Worm (Caenorhabditis elegans): ENCODE data around the gene T08B6.9.

Gene T08B6.9

DNA sequence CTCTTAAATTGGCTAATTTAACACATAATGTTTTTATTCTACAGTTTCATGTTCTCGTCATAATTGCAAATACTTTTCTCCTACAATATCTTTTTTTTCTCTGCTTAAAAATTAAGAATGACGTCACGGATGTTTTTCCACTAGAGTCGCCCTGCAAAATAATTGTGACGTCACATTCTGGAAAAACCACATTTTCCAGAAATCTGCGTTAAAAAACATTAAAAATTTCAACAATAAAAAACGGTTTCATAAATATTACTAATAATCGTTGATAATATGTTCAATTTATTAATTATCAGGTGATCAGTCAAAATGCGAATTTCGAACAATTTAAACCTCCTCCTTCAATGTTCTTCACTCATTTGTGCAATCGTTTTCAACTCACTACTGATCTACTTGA, 6.7 kb upstream of the T08B6.9 start, which contains the start of gene str-166:
Gene str-166 (plus strand): TSS at position 301 of the 400 bp plus-strand sequence.
- TF ChIP-seq elt-2 (tag; optimal IDR thresholded peaks at IDR 0.05) (no peak), efl-1 (optimal IDR thresholded peaks at IDR 0.05) (no peak), efl-1 (GFP tag; optimal IDR thresholded peaks at IDR 0.05 in 1 of 2) (peak in 1 of 2 experiments; percentile 85)

DNA sequence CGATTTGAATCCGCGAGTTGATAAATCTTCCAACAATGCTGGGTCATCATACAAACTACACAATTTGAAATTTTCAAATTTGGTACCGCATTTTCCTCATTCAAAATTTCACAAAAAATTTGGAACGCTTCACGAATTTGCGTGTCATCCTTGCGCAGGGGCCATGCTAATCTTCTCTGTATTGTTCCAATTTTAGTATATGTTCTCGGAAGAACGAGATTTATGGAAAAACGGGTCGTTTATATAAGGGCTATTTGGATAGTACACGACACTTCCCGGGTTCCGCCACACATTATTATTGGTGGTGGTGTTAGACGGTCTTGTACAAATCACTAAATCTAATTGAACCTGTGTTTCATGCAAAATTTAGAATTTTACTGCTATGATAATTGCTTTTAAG, 5.2 kb upstream of the T08B6.9 start:
- TF ChIP-seq nhr-47 (tag; optimal IDR thresholded peaks at IDR 0.05) = no peak
- peak; percentile 53 for TF ChIP-seq snpc-4 (tag; optimal IDR thresholded peaks at IDR 0.05)

DNA sequence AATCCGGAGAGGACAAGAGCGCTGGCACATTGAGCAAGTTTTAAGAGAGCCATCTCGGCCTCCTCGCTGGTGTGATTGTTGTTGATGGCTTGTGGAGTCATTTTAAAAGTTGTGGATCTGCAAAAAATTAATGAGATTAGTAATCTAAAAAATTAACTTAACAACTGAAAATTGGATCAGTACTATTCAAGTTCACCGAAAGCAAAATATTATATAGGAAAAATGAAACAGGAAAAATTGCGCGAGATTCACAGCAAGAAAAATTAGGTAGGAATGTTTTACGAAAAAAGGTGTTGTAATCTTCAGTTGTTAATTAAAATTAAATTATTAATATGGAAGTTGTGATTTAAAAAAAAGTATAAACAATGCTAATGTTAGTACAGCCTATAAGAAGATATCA, 3.4 kb upstream of the T08B6.9 start, which contains the start of gene T08B6.1:
Gene T08B6.1 (minus strand): TSS at position 101 of the 400 bp plus-strand sequence.
- TF ChIP-seq nhr-20 (tag; optimal IDR thresholded peaks at IDR 0.05) = no peak
- no peak for TF ChIP-seq nhr-47 (tag; optimal IDR thresholded peaks at IDR 0.05)
- TF ChIP-seq elt-3 (tag; optimal IDR thresholded peaks at IDR 0.05) = no peak
- TF ChIP-seq nhr-85 (tag) = no peak
- TF ChIP-seq blmp-1 (tag; optimal IDR thresholded peaks at IDR 0.05) = no peak
- no peak for TF ChIP-seq F16B12.6 (tag; optimal IDR thresholded peaks at IDR 0.05)
- no peak for TF ChIP-seq rnt-1 (tag; optimal IDR thresholded peaks at IDR 0.05)
- no peak for TF ChIP-seq C04F5.9 (tag; optimal IDR thresholded peaks at IDR 0.05)
- no peak for TF ChIP-seq nhr-28 (tag; optimal IDR thresholded peaks at IDR 0.05)
- TF ChIP-seq alr-1 (tag; optimal IDR thresholded peaks at IDR 0.05; ENCODE audit: borderline replicate concordance) = no peak
- TF ChIP-seq mab-9 (GFP tag; IDR thresholded peaks at IDR 0.05) = no peak
- no peak for TF ChIP-seq tlp-1 (tag; optimal IDR thresholded peaks at IDR 0.05)
- no peak for TF ChIP-seq unc-62 (GFP tag; optimal IDR thresholded peaks at IDR 0.05)
- no peak for TF ChIP-seq C16A3.4 (tag; optimal IDR thresholded peaks at IDR 0.05)

DNA sequence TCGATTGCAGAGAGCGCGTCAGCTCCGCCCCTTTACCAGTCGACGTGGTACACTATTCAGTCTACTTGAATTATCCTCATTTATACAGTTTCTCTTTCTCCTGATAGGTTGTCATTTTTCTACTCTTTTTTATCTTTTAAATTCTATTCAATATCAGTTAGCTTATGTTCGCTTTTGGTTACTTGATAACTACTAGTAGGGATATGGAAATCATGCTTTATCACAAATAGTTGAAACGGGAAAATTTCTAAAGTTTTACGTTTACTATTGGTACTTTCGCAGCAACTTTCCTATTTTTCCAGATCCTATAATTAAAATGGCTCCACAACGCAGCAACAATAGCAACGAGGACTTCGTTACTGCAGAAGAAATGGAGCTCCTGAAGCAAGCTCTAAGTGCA, 1.0 kb upstream of the T08B6.9 start, which contains the start of gene sgnh-1:
Gene sgnh-1 (plus strand): TSS at position 301 of the 400 bp plus-strand sequence.
- TF ChIP-seq pqm-1 (tag; optimal IDR thresholded peaks at IDR 0.05) (no peak), efl-1 (optimal IDR thresholded peaks at IDR 0.05) (no peak), efl-1 (GFP tag; optimal IDR thresholded peaks at IDR 0.05 in 1 of 2) (no peak), nhr-28 (tag; optimal IDR thresholded peaks at IDR 0.05) (no peak), vab-15 (tag; optimal IDR thresholded peaks at IDR 0.05) (no peak), ceh-8 (GFP tag; optimal IDR thresholded peaks at IDR 0.05) (no peak), fos-1 (tag; optimal IDR thresholded peaks at IDR 0.05) (no peak), ama-1 (optimal IDR thresholded peaks at IDR 0.05) (no peak), tbx-2 (tag; optimal IDR thresholded peaks at IDR 0.05) (no peak), nhr-12 (tag; optimal IDR thresholded peaks at IDR 0.05) (no peak)

DNA sequence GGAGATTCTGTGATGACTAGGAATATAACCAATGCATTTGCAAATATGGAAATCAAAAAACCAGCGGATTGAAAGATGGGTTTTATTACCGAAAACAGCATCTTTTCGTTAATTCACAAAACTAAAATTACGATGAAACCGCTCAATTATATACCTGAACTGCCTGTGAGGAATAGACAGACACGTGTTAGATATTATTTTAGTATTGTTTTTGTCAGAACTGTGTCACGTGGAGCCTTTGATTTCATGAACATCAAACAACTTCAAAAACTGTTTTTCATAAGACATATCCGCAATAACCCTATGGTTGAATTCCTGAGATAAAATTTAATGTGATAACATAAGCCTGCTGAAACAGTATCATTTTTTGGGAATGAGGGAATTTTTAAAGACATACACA, 13.3 kb downstream of the T08B6.9 start, which contains the start of gene str-161:
Gene str-161 (minus strand): TSS at position 101 of the 400 bp plus-strand sequence.
- TF ChIP-seq ets-5 (GFP tag; IDR thresholded peaks at IDR 0.05) (no peak), efl-1 (optimal IDR thresholded peaks at IDR 0.05) (no peak), efl-1 (GFP tag; optimal IDR thresholded peaks at IDR 0.05 in 1 of 2) (peak in 1 of 2 experiments; percentile 48)

DNA sequence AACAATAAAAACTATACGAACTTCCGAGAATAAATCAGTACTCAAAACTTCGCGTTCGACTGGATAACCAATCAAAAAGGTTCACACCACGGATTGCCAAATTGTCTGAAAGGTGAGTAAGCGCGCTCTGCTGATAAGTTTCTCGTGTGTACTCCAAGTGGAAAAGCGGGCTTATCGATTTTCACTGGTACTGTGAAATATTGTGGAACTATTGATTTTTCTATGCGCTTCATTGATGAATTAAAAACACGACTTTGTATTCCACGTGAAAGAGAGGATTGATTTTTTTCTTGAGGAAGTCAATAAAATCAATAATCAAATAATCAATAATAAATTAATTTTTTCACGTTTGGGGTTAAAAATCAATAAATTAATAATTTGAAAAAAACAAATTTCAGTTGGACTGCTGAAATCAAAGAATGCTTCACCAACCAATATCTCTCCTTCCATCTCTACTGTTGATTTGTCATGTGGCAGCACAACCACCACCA, 15.0 kb downstream of the T08B6.9 start, which contains the start of gene T08B6.4:
Gene T08B6.4 (plus strand): TSS at position 51 of the 491 bp plus-strand sequence.
- TF ChIP-seq lsy-2 (tag; optimal IDR thresholded peaks at IDR 0.05) = no peak
- TF ChIP-seq nhr-237 (tag; optimal IDR thresholded peaks at IDR 0.05) = no peak
- TF ChIP-seq lir-3 (tag; optimal IDR thresholded peaks at IDR 0.05; ENCODE audit: poor library complexity) = no peak
- no peak for TF ChIP-seq mef-2 (tag; optimal IDR thresholded peaks at IDR 0.05)
- TF ChIP-seq nhr-47 (tag; optimal IDR thresholded peaks at IDR 0.05) = no peak
- no peak for TF ChIP-seq tbx-2 (tag; optimal IDR thresholded peaks at IDR 0.05)
- TF ChIP-seq elt-2 (tag; optimal IDR thresholded peaks at IDR 0.05) = no peak
- TF ChIP-seq dsc-1 (tag; optimal IDR thresholded peaks at IDR 0.05) = no peak

DNA sequence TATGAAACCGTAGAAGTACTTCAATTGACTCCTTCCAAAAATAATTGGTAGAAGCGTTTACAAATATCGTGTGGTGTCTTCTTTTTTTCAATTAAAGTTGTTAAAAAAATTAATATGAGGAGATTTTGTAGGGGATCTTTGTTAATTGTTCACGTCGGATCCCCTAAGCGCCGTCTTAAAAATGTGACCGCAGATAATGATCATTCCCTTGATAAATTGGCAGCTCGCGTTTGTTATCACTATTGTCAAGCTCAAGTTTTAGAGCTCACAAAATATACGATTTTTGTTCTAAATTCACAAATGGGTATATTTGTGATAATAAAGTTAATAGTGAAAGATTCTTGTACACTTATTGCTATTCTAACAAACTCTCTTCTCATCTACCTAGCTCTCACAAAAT, 18.4 kb downstream of the T08B6.9 start, which contains the start of gene str-159:
Gene str-159 (plus strand): TSS at position 301 of the 400 bp plus-strand sequence.
- TF ChIP-seq nhr-20 (tag; optimal IDR thresholded peaks at IDR 0.05) (no peak), pqm-1 (tag; optimal IDR thresholded peaks at IDR 0.05) (no peak)
